Worm (Caenorhabditis elegans) whole organism, L4 larva: ENCODE measurements around the gene lpr-6.

Experiments
- aly-2 ChIP-seq: sonication (generic microtip); optimal IDR thresholded peaks from 2 replicates; lab custom pipeline; 2018; ENCODE audit warnings: missing biosample characterization, missing genetic modification characterization
- ama-1 ChIP-seq: fragments of 150-350 bp; optimal IDR thresholded peaks from 2 replicates; lab custom pipeline; 2014; ENCODE audit warnings: inconsistent platforms, mixed read lengths
- ces-1 ChIP-seq: fragments of 150-350 bp; sonication (generic microtip); optimal IDR thresholded peaks from 4 replicates; lab custom pipeline; 2014; ENCODE audit warnings: missing biosample characterization, missing genetic modification reagents, missing genetic modification characterization
- cey-2 ChIP-seq: sonication (generic microtip); optimal IDR thresholded peaks from 3 replicates; lab custom pipeline; 2017; ENCODE audit warnings: missing genetic modification characterization, mild to moderate bottlenecking, missing compliant biosample characterization, antibody characterized with exemption, borderline replicate concordance; ENCODE audit not compliant: insufficient read depth
- lin-15B ChIP-seq: fragments of 150-350 bp; sonication (generic microtip); optimal IDR thresholded peaks from 3 replicates; lab custom pipeline; 2014; ENCODE audit warnings: missing biosample characterization, missing genetic modification characterization
- madf-5 ChIP-seq, 2 experiments: fragments of 200-800 bp; sonication (Bioruptor generic); IDR thresholded peaks; 2 replicates each; pipeline ENCODE4 v1.3.6; 2022; ENCODE audit warnings: missing compliant biosample characterization in 2 of 2, missing genetic modification characterization in 2 of 2
- mdl-1 ChIP-seq, 2 experiments: fragments of 150-350 bp in 1 of 2; sonication (generic microtip) in 1 of 2; optimal IDR thresholded peaks; 2 replicates each; lab custom pipeline; 2014 to 2017; ENCODE audit warnings: missing biosample characterization in 2 of 2, missing genetic modification characterization in 2 of 2
- nhr-237 ChIP-seq: sonication (generic microtip); optimal IDR thresholded peaks from 2 replicates; lab custom pipeline; 2017; ENCODE audit warnings: missing biosample characterization, missing genetic modification characterization
- nhr-77 ChIP-seq: fragments of 150-350 bp; optimal IDR thresholded peaks from 2 replicates; lab custom pipeline; 2014; ENCODE audit warnings: missing biosample characterization, missing genetic modification characterization
- pqm-1 ChIP-seq: sonication (generic microtip); optimal IDR thresholded peaks from 2 replicates; lab custom pipeline; 2017; ENCODE audit warnings: missing biosample characterization, missing genetic modification characterization
- set-16 ChIP-seq: fragments of 200-800 bp; sonication (Bioruptor generic); IDR thresholded peaks from 2 replicates; pipeline ENCODE4 v1.3.6; 2022; ENCODE audit warnings: missing genetic modification reagents, missing genetic modification characterization, missing compliant biosample characterization

DNA sequence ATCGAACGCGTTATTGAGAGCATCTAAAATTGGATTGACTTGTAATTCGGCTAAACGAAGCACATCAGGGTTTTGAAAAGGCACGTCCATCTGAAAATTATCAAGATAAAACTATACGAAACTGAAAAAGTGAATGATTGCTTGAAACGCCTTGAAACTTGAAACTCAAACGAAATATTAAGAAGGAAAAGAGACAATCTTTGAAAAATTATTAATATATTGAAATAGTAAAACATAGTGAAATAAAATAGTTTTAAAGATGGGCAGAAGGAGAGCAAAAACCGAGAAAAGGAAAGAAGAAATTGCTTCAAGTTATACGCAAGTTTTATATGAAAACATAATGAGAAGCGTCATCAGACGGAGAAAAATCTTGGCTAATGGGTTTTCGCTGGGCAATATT, 38.3 kb downstream of the lpr-6 start, which contains the start of gene W02H3.3:
- TF ChIP-seq nhr-237 (tag; lab: Kevin White, UChicago) = no peak
- TF ChIP-seq nhr-77 (tag; lab: Kevin White, UChicago) = no peak
- no peak for TF ChIP-seq cey-2 (tag; lab: Kevin White, UChicago)
- no peak for TF ChIP-seq pqm-1 (tag; lab: Kevin White, UChicago)
- TF ChIP-seq mdl-1 (tag; optimal IDR thresholded peaks at IDR 0.05; lab: Kevin White, UChicago) = no peak
- no peak for TF ChIP-seq ces-1 (GFP tag; lab: Kevin White, UChicago)
- TF ChIP-seq ama-1 = no peak
- TF ChIP-seq madf-5 (GFP tag; IDR thresholded peaks at IDR 0.05; lab: Robert Waterston, UW) = no peak
- no peak for TF ChIP-seq set-16 (GFP tag; lab: Robert Waterston, UW)
- no peak for TF ChIP-seq lin-15B
- TF ChIP-seq aly-2 (tag; lab: Kevin White, UChicago) = no peak
